Worm (Caenorhabditis elegans) whole organism, young adult: ENCODE results near the gene F21H7.5.

Source experiments
- T26A5.8 ChIP-seq: sonication (generic microtip); optimal IDR thresholded peaks from 2 replicates; lab custom pipeline; 2016; ENCODE audit warnings: missing genetic modification characterization, missing compliant biosample characterization
- Y79H2A.3 ChIP-seq: fragments of 200-800 bp; sonication (Bioruptor generic); conservative IDR thresholded peaks from 2 replicates; pipeline ENCODE4 v1.3.6; 2022; ENCODE audit warnings: missing genetic modification reagents, missing genetic modification characterization, missing compliant biosample characterization
- ama-1 ChIP-seq, 3 experiments: fragments of 150-350 bp in 1 of 3; sonication (generic microtip) in 2 of 3; optimal IDR thresholded peaks; 2 replicates each; lab custom pipeline; 2014 to 2018; ENCODE audit warnings: missing biosample characterization in 2 of 3, missing genetic modification characterization in 2 of 3, missing genetic modification reagents in 2 of 3
- atf-7 ChIP-seq: sonication (generic microtip); optimal IDR thresholded peaks from 2 replicates; lab custom pipeline; 2017; ENCODE audit warnings: mild to moderate bottlenecking, missing genetic modification characterization, missing compliant biosample characterization
- dpff-1 ChIP-seq: sonication (generic microtip); optimal IDR thresholded peaks from 2 replicates; lab custom pipeline; 2017; ENCODE audit warnings: mild to moderate bottlenecking, missing genetic modification characterization, missing compliant biosample characterization
- dpl-1 ChIP-seq: fragments of 150-350 bp; optimal IDR thresholded peaks from 2 replicates; lab custom pipeline; 2014; ENCODE audit warnings: missing biosample characterization, missing genetic modification reagents, missing genetic modification characterization
- hrde-1 ChIP-seq: sonication (generic microtip); optimal IDR thresholded peaks from 2 replicates; lab custom pipeline; 2016; ENCODE audit warnings: missing genetic modification characterization, mild to moderate bottlenecking, missing compliant biosample characterization, moderate library complexity, missing genotype, missing genetic modification reagents, borderline replicate concordance
- lin-35 ChIP-seq, 3 experiments: fragments of 150-350 bp in 2 of 3; sonication (generic microtip) in 1 of 3; optimal IDR thresholded peaks; 2 replicates each; lab custom pipeline; 2014 to 2018; ENCODE audit warnings: missing biosample characterization in 3 of 3, missing genetic modification characterization in 3 of 3, missing genetic modification reagents in 3 of 3
- nfya-1 ChIP-seq: sonication (generic microtip); optimal IDR thresholded peaks from 2 replicates; lab custom pipeline; 2017; ENCODE audit warnings: antibody characterized with exemption, missing compliant biosample characterization, missing genetic modification characterization, borderline replicate concordance; ENCODE audit not compliant: insufficient read depth
- sea-2 ChIP-seq: fragments of 200-800 bp; sonication (Bioruptor generic); IDR thresholded peaks from 2 replicates; pipeline ENCODE4 v1.3.6; 2022; ENCODE audit warnings: missing genetic modification characterization, missing compliant biosample characterization
- ztf-25 ChIP-seq: fragments of 200-800 bp; sonication (Bioruptor generic); IDR thresholded peaks from 2 replicates; pipeline ENCODE4 v1.3.6; 2022; ENCODE audit warnings: missing genetic modification reagents, missing genetic modification characterization, missing compliant biosample characterization
- ztf-28 ChIP-seq: fragments of 200-800 bp; sonication (Bioruptor generic); IDR thresholded peaks from 2 replicates; pipeline ENCODE4 v1.3.6; 2022; ENCODE audit warnings: missing genetic modification reagents, missing genetic modification characterization, missing compliant biosample characterization

DNA sequence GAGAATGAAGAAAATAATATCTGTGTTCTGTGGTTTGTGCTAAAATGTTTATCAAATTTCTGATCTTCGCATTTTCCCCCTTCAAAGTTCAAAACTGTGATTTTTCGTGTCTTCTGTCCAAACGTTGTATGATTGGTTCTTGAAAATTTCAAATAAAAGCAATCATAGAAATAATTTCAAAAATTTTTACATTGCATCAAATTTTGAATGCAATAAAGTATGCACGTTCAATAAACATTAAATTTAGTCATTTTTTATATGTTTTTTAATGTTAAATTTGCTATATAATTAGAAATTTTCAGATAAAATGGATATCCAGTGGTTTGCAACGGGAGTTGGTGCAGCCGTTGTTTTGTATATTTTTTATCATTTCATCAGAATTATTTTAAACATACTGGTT is 13.3 kb upstream of the F21H7.5 start, which contains the start of gene stdh-2:
- TF ChIP-seq hrde-1 (no peak), ztf-28 (GFP tag; lab: Robert Waterston, UW) (no peak), nfya-1 (tag; lab: Kevin White, UChicago) (no peak), ztf-25 (GFP tag; lab: Robert Waterston, UW) (no peak), T26A5.8 (tag; lab: Kevin White, UChicago) (no peak), atf-7 (tag; lab: Kevin White, UChicago) (no peak), ama-1 (optimal IDR thresholded peaks at IDR 0.05; lab: Kevin White, UChicago) (no peak), ama-1 (GFP tag; optimal IDR thresholded peaks at IDR 0.05; lab: Kevin White, UChicago) (no peak), Y79H2A.3 (no peak), sea-2 (GFP tag; lab: Robert Waterston, UW) (no peak), dpff-1 (tag; lab: Kevin White, UChicago) (no peak), dpl-1 (no peak), lin-35 (GFP tag; optimal IDR thresholded peaks at IDR 0.05; lab: Kevin White, UChicago) (no peak)
